Fruit fly (Drosophila melanogaster) whole organism, embryonic: ENCODE measurements around the gene Ctr9.

Source experiments
- Abd-B ChIP-seq: fragments of 200-800 bp; sonication (Bioruptor generic); optimal IDR thresholded peaks from 2 replicates; lab custom pipeline; 2018; ENCODE audit warnings: missing biosample characterization, mild to moderate bottlenecking, missing genetic modification characterization, moderate library complexity
- CG10321 ChIP-seq: fragments of 200-800 bp; sonication (Bioruptor generic); IDR thresholded peaks from 2 replicates; pipeline ENCODE4 v1.3.6; 2022; ENCODE audit warnings: missing biosample characterization, missing genetic modification characterization
- CG10543 ChIP-seq: fragments of 200-800 bp; sonication (Bioruptor generic); optimal IDR thresholded peaks from 3 replicates; lab custom pipeline; 2017; ENCODE audit warnings: missing biosample characterization, mild to moderate bottlenecking, missing genetic modification characterization, moderate library complexity
- CG10654 ChIP-seq: fragments of 200-800 bp; sonication (Bioruptor generic); optimal IDR thresholded peaks from 2 replicates; lab custom pipeline; 2016; ENCODE audit warnings: missing biosample characterization, missing genetic modification characterization
- CG12071 ChIP-seq: fragments of 200-800 bp; sonication (Bioruptor generic); optimal IDR thresholded peaks from 3 replicates; lab custom pipeline; 2018; ENCODE audit warnings: missing biosample characterization, mild to moderate bottlenecking, missing genetic modification characterization
- CG1647 ChIP-seq: fragments of 200-800 bp; sonication (Bioruptor generic); optimal IDR thresholded peaks from 3 replicates; lab custom pipeline; 2016; ENCODE audit warnings: missing biosample characterization, missing genetic modification characterization
- CG16863 ChIP-seq: fragments of 200-800 bp; sonication (Bioruptor generic); optimal IDR thresholded peaks from 3 replicates; lab custom pipeline; 2016; ENCODE audit warnings: missing biosample characterization, missing genetic modification characterization
- CG17568 ChIP-seq: fragments of 200-800 bp; sonication (Bioruptor generic); optimal IDR thresholded peaks from 2 replicates; lab custom pipeline; 2018; ENCODE audit warnings: missing biosample characterization, mild to moderate bottlenecking, missing genetic modification characterization, moderate library complexity
- CG2712 ChIP-seq: fragments of 200-800 bp; optimal IDR thresholded peaks from 3 replicates; lab custom pipeline; 2019; ENCODE audit warnings: missing biosample characterization, mild to moderate bottlenecking, missing genetic modification characterization, moderate library complexity
- CG32532 ChIP-seq: fragments of 200-800 bp; sonication (Bioruptor generic); IDR thresholded peaks from 2 replicates; pipeline ENCODE4 v1.3.6; 2022; ENCODE audit warnings: missing biosample characterization, missing genetic modification characterization
- CG3847 ChIP-seq: fragments of 200-800 bp; sonication (Bioruptor generic); IDR thresholded peaks from 2 replicates; pipeline ENCODE4 v1.3.6; 2022; ENCODE audit warnings: missing biosample characterization, missing genetic modification characterization
- CG43689 ChIP-seq: fragments of 200-800 bp; sonication (Bioruptor generic); IDR thresholded peaks from 2 replicates; pipeline ENCODE4 v1.3.6; 2022; ENCODE audit warnings: missing biosample characterization, missing genetic modification characterization
- CG4424 ChIP-seq: fragments of 200-800 bp; sonication (Bioruptor generic); optimal IDR thresholded peaks from 3 replicates; lab custom pipeline; 2016; ENCODE audit warnings: missing biosample characterization, missing genetic modification characterization
- CG7357 ChIP-seq: fragments of 200-800 bp; sonication (Bioruptor generic); IDR thresholded peaks from 3 replicates; pipeline ENCODE4 v1.3.6; 2022; ENCODE audit warnings: missing biosample characterization, missing genetic modification characterization
- CG9727 ChIP-seq: fragments of 200-800 bp; sonication (Bioruptor generic); optimal IDR thresholded peaks from 3 replicates; lab custom pipeline; 2017; ENCODE audit warnings: missing biosample characterization, mild to moderate bottlenecking, missing genetic modification characterization
- CG9817 ChIP-seq: fragments of 200-800 bp; sonication (Bioruptor generic); optimal IDR thresholded peaks from 2 replicates; lab custom pipeline; 2018; ENCODE audit warnings: missing biosample characterization, mild to moderate bottlenecking, missing genetic modification characterization, moderate library complexity
- D ChIP-seq, 2 experiments: fragments of 200-800 bp in 1 of 2; fragments of >200 bp in 1 of 2; sonication (Bioruptor generic) in 1 of 2; optimal IDR thresholded peaks; 2 replicates in 1 of 2; 3 replicates in 1 of 2; lab custom pipeline; 2017; ENCODE audit warnings: mild to moderate bottlenecking in 1 of 2, missing biosample characterization in 1 of 2, missing genetic modification characterization in 1 of 2, missing genetic modification reagents in 1 of 2
- Deaf1 ChIP-seq: fragments of 200-800 bp; optimal IDR thresholded peaks from 3 replicates; lab custom pipeline; 2019; ENCODE audit warnings: missing biosample characterization, mild to moderate bottlenecking, missing genetic modification characterization, moderate library complexity
- Dip3 ChIP-seq: fragments of 200-800 bp; sonication (Bioruptor generic); optimal IDR thresholded peaks from 3 replicates; lab custom pipeline; 2016; ENCODE audit warnings: missing biosample characterization, missing genetic modification characterization
- Ets97D ChIP-seq: fragments of 200-800 bp; sonication (Bioruptor generic); optimal IDR thresholded peaks from 3 replicates; lab custom pipeline; 2016; ENCODE audit warnings: missing biosample characterization, missing genetic modification characterization
- HLH54F ChIP-seq: fragments of 200-800 bp; sonication (Bioruptor generic); optimal IDR thresholded peaks from 3 replicates; lab custom pipeline; 2016; ENCODE audit warnings: missing biosample characterization, missing genetic modification characterization
- HmgD ChIP-seq: fragments of 200-800 bp; sonication (Bioruptor generic); optimal IDR thresholded peaks from 3 replicates; lab custom pipeline; 2016; ENCODE audit warnings: missing biosample characterization, missing genetic modification characterization
- Jarid2 ChIP-seq: fragments of 200-800 bp; sonication (Bioruptor generic); optimal IDR thresholded peaks from 3 replicates; lab custom pipeline; 2017; ENCODE audit warnings: mild to moderate bottlenecking, missing biosample characterization, missing genetic modification reagents, missing genetic modification characterization
- Lpt ChIP-seq: fragments of >200 bp; optimal IDR thresholded peaks from 2 replicates; lab custom pipeline; 2018; ENCODE audit warnings: missing biosample characterization, missing genetic modification characterization
- Meics ChIP-seq: fragments of 200-800 bp; sonication (Bioruptor generic); optimal IDR thresholded peaks from 2 replicates; lab custom pipeline; 2017; ENCODE audit warnings: missing biosample characterization, mild to moderate bottlenecking, missing genetic modification characterization
- NC2α ChIP-seq: fragments of 200-800 bp; sonication (Bioruptor generic); optimal IDR thresholded peaks from 2 replicates; lab custom pipeline; 2016; ENCODE audit warnings: missing biosample characterization, missing genetic modification characterization
- Ptx1 ChIP-seq: fragments of 200-800 bp; sonication (Bioruptor generic); IDR thresholded peaks from 2 replicates; pipeline ENCODE4 v1.3.6; 2022; ENCODE audit warnings: missing biosample characterization, missing genetic modification characterization
- Sin3A ChIP-seq: fragments of >200 bp; optimal IDR thresholded peaks from 2 replicates; lab custom pipeline; 2018
- Sry-δ ChIP-seq: fragments of 200-800 bp; sonication (Bioruptor generic); optimal IDR thresholded peaks from 2 replicates; lab custom pipeline; 2016; ENCODE audit warnings: missing biosample characterization, missing genetic modification characterization
- Xrp1 ChIP-seq: fragments of 200-800 bp; sonication (Bioruptor generic); IDR thresholded peaks from 2 replicates; pipeline ENCODE4 v1.3.6; 2022; ENCODE audit warnings: missing biosample characterization, missing genetic modification characterization
- abd-A ChIP-seq: fragments of 200-800 bp; sonication (Bioruptor generic); optimal IDR thresholded peaks from 3 replicates; lab custom pipeline; 2019; ENCODE audit warnings: missing biosample characterization, mild to moderate bottlenecking, missing genetic modification characterization, moderate library complexity
- crp ChIP-seq, 2 experiments: fragments of 200-800 bp; sonication (Bioruptor generic); optimal IDR thresholded peaks; 2 replicates in 1 of 2; 3 replicates in 1 of 2; lab custom pipeline; 2017; ENCODE audit warnings: missing biosample characterization in 2 of 2, missing genetic modification characterization in 2 of 2, mild to moderate bottlenecking in 1 of 2, moderate library complexity in 1 of 2
- da ChIP-seq: fragments of 200-800 bp; sonication (Bioruptor generic); optimal IDR thresholded peaks from 2 replicates; lab custom pipeline; 2016; ENCODE audit warnings: missing biosample characterization, missing genetic modification characterization
- eve ChIP-seq, 2 experiments: fragments of >200 bp; optimal IDR thresholded peaks; 2 replicates each; lab custom pipeline; 2017; ENCODE audit warnings: missing biosample characterization in 2 of 2, missing genetic modification characterization in 2 of 2
- grau ChIP-seq: fragments of 200-800 bp; optimal IDR thresholded peaks from 3 replicates; lab custom pipeline; 2019; ENCODE audit warnings: missing biosample characterization, mild to moderate bottlenecking, missing genetic modification characterization, moderate library complexity
- ham ChIP-seq: fragments of 200-800 bp; sonication (Bioruptor generic); IDR thresholded peaks from 2 replicates; pipeline ENCODE4 v1.3.6; 2022; ENCODE audit warnings: missing biosample characterization, missing genetic modification characterization
- lov ChIP-seq, 2 experiments: fragments of 200-800 bp in 1 of 2; fragments of >200 bp in 1 of 2; sonication (Bioruptor generic) in 1 of 2; IDR thresholded peaks in 1 of 2; optimal IDR thresholded peaks in 1 of 2; 2 replicates in 1 of 2; 3 replicates in 1 of 2; pipeline versions ENCODE4 v1.3.6 to Lab custom; 2017 to 2022; ENCODE audit warnings: missing biosample characterization in 1 of 2, missing genetic modification characterization in 1 of 2
- nerfin-2 ChIP-seq: fragments of 200-800 bp; sonication (Bioruptor generic); IDR thresholded peaks from 2 replicates; pipeline ENCODE4 v1.3.6; 2022; ENCODE audit warnings: missing biosample characterization, missing genetic modification characterization; ENCODE audit not compliant: partially characterized antibody
- pfk ChIP-seq: fragments of 200-800 bp; sonication (Bioruptor generic); optimal IDR thresholded peaks from 2 replicates; lab custom pipeline; 2018; ENCODE audit warnings: missing biosample characterization, mild to moderate bottlenecking, missing genetic modification characterization, moderate library complexity
- prd ChIP-seq, 3 experiments: fragments of >200 bp in 2 of 3; fragments of 200-800 bp in 1 of 3; sonication (Bioruptor generic) in 1 of 3; optimal IDR thresholded peaks in 2 of 3; IDR thresholded peaks in 1 of 3; 2 replicates in 2 of 3; 3 replicates in 1 of 3; pipeline versions ENCODE4 v1.3.6 to Lab custom; 2017 to 2022; ENCODE audit warnings: missing biosample characterization in 1 of 3, missing genetic modification characterization in 1 of 3
- schlank ChIP-seq: fragments of 200-800 bp; sonication (Bioruptor generic); optimal IDR thresholded peaks from 2 replicates; lab custom pipeline; 2018; ENCODE audit warnings: missing biosample characterization, mild to moderate bottlenecking, missing genetic modification characterization
- shn ChIP-seq: fragments of 200-800 bp; sonication (Bioruptor generic); optimal IDR thresholded peaks from 3 replicates; lab custom pipeline; 2016; ENCODE audit warnings: missing biosample characterization, missing genetic modification characterization
- sima ChIP-seq: fragments of 200-800 bp; sonication (Bioruptor generic); optimal IDR thresholded peaks from 2 replicates; lab custom pipeline; 2016; ENCODE audit warnings: missing biosample characterization, missing genetic modification characterization
- sna ChIP-seq: fragments of 200-800 bp; sonication (Bioruptor generic); IDR thresholded peaks from 2 replicates; pipeline ENCODE4 v1.3.6; 2022; ENCODE audit warnings: missing biosample characterization, missing genetic modification characterization; ENCODE audit not compliant: partially characterized antibody
- sob ChIP-seq: fragments of 200-800 bp; sonication (Bioruptor generic); IDR thresholded peaks from 2 replicates; pipeline ENCODE4 v1.3.6; 2022; ENCODE audit warnings: missing biosample characterization, missing genetic modification characterization
- tup ChIP-seq: fragments of 200-800 bp; sonication (Bioruptor generic); optimal IDR thresholded peaks from 2 replicates; lab custom pipeline; 2016; ENCODE audit warnings: missing biosample characterization, mild to moderate bottlenecking, missing genetic modification characterization, moderate library complexity
- vvl ChIP-seq: fragments of 200-800 bp; sonication (Bioruptor generic); IDR thresholded peaks from 2 replicates; pipeline ENCODE4 v1.3.6; 2022; ENCODE audit warnings: missing biosample characterization, missing genetic modification characterization

Ctr9 gene

DNA sequence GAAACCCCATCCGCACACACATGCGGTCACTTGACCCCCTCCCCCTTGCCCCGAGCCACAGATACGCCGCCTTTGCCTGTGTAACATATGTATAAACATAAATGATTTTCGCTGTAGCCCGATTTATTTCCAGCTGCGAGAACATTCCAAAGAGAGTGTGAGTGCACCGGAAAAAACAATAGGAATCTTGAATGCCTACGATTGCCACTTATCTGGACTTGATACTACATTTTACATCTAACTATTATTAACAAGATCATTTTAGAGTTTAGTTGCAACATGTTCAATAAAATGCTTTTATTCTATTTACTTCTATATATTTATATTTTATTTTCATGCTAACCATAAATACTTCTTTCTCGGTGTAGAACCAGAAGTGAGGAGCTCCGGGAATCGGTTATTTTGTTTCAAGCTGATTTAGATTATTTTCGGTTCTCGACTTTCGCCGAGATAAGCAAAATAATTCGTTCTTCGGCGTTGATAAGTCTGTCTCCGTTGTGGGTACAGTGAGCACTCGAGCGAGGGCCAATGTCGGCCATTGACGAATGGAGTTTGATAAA lies 6.9 kb upstream of the Ctr9 start (continued):
- no peak for TF ChIP-seq lov (optimal IDR thresholded peaks at IDR 0.05; lab: Kevin White, UChicago)
- TF ChIP-seq lov (GFP tag; IDR thresholded peaks at IDR 0.05; lab: Robert Waterston, UW): peak; percentile 68; the same call in 2 of the 3 replicates
- TF ChIP-seq Abd-B (GFP tag; lab: Kevin White, UChicago): peak; percentile 32
- peak; percentile 92 for TF ChIP-seq grau (tag; lab: Kevin White, UChicago)
- TF ChIP-seq sob (GFP tag; lab: Robert Waterston, UW): peak; percentile 76
- peak; percentile 26 for TF ChIP-seq tup (GFP tag; lab: Kevin White, UChicago)
- peak; percentile 95 for TF ChIP-seq CG2712 (tag; lab: Kevin White, UChicago)
- no peak for TF ChIP-seq prd (optimal IDR thresholded peaks at IDR 0.05; lab: Kevin White, UChicago)
- TF ChIP-seq prd (GFP tag; IDR thresholded peaks at IDR 0.05; lab: Robert Waterston, UW): peak; percentile 89
- TF ChIP-seq pfk (GFP tag; lab: Kevin White, UChicago): peak; percentile 1
- TF ChIP-seq Meics (GFP tag; lab: Kevin White, UChicago): peak; percentile 80
- TF ChIP-seq NC2α (GFP tag; lab: Kevin White, UChicago): no peak
- TF ChIP-seq CG9727 (GFP tag; lab: Kevin White, UChicago): peak; percentile 89
- TF ChIP-seq CG1647: no peak
- TF ChIP-seq Sry-δ (GFP tag; lab: Kevin White, UChicago): no peak
- peak; percentile 51 for TF ChIP-seq CG9817
- TF ChIP-seq Lpt (GFP tag; lab: Kevin White, UChicago): no peak
- no peak for TF ChIP-seq shn

DNA sequence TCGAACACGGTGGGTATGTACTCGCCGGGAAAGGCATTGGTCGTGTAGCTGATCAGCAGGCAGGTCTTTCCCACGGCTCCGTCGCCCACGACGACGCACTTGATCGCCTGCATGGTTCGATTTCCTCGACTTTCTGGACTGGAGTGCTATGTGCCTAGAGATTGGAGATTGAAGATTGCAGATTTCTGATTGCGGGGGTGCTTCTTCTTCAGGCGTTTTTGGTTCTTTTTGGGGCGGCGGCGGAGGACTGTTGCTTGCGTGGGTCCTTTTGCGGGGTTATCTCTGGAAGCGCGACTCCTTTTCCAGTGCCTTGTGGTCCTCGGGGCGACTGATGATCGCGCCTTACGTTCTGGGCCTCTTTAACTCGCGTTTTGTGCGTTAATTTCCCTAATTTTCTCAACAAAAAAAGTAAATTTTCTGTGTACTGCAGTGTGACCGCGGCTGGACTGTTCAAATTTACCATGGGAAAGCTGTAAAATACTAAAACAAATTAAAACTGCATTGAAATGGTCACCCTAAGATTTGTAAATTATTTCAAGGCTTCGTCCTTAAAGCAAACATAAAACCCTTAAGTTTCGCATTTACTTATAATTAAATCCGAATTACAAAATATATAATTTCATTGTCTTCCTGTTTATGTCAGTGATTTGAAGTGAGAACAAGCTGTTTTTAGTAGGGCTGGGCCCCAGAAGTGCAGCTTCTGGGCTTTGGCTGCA lies 4.6 kb upstream of the Ctr9 start, which contains the start of the genes Rac1 and Acat2:
Gene Rac1, minus strand, starts transcription at position 450 of the 716 bp plus-strand sequence.
Gene Acat2, plus strand, starts transcription at position 711 of the 716 bp plus-strand sequence.
- TF ChIP-seq abd-A (tag; lab: Kevin White, UChicago) (no peak), Deaf1 (tag; lab: Kevin White, UChicago) (no peak), CG10543 (GFP tag; lab: Kevin White, UChicago) (no peak), nerfin-2 (GFP tag; lab: Robert Waterston, UW) (no peak), CG16863 (GFP tag; lab: Kevin White, UChicago) (no peak), sna (GFP tag; lab: Robert Waterston, UW) (no peak), vvl (GFP tag; lab: Robert Waterston, UW) (peak; percentile 27; the same call in 1 of the 2 replicates), CG32532 (no peak), schlank (no peak), sima (no peak), Jarid2 (GFP tag; lab: Kevin White, UChicago) (no peak), crp (GFP tag; optimal IDR thresholded peaks at IDR 0.05; lab: Kevin White, UChicago) (peak in 1 of 2 experiments; percentile 23), Xrp1 (GFP tag; lab: Robert Waterston, UW) (no peak), da (GFP tag; lab: Kevin White, UChicago) (no peak), CG43689 (no peak), CG4424 (no peak), CG7357 (peak; percentile 94), D (optimal IDR thresholded peaks at IDR 0.05; lab: Kevin White, UChicago) (no peak), D (GFP tag; optimal IDR thresholded peaks at IDR 0.05; lab: Kevin White, UChicago) (no peak), CG3847 (GFP tag; lab: Robert Waterston, UW) (peak; percentile 70), CG10321 (GFP tag; lab: Robert Waterston, UW) (no peak), eve (GFP tag; optimal IDR thresholded peaks at IDR 0.05; lab: Kevin White, UChicago) (no peak), HLH54F (no peak), CG12071 (GFP tag; lab: Kevin White, UChicago) (no peak), HmgD (GFP tag; lab: Kevin White, UChicago) (no peak), Dip3 (GFP tag; lab: Kevin White, UChicago) (peak; percentile 11), Ets97D (GFP tag; lab: Kevin White, UChicago) (peak; percentile 60), Sin3A (lab: Kevin White, UChicago) (peak; percentile 95), CG10654 (GFP tag; lab: Kevin White, UChicago) (no peak), Ptx1 (no peak), ham (GFP tag; lab: Robert Waterston, UW) (no peak), CG17568 (GFP tag; lab: Kevin White, UChicago) (no peak), CG2712 (tag; lab: Kevin White, UChicago) (peak; percentile 56)
